Fruit fly (Drosophila melanogaster) whole organism, embryonic: Measurements from ENCODE around the gene eIF3d2.
A peak's percentile ranks its signal among the peaks of the same experiment; 100 is the strongest.

Experiments
- Adf1 ChIP-seq: fragments of 200-800 bp; sonication (Bioruptor generic); IDR thresholded peaks from 2 replicates; pipeline ENCODE4 v1.3.6; 2022; ENCODE audit warnings: missing biosample characterization, missing genetic modification characterization
- Asciz ChIP-seq: fragments of 200-800 bp; sonication (Bioruptor generic); optimal IDR thresholded peaks from 2 replicates; lab custom pipeline; 2017; ENCODE audit warnings: missing biosample characterization, mild to moderate bottlenecking, missing genetic modification characterization, missing genetic modification reagents
- Atf6 ChIP-seq: fragments of 200-800 bp; sonication (Bioruptor generic); IDR thresholded peaks from 2 replicates; pipeline ENCODE4 v1.3.6; 2022; ENCODE audit warnings: missing biosample characterization, missing genetic modification characterization
- BtbVII ChIP-seq: fragments of 200-800 bp; sonication (Bioruptor generic); optimal IDR thresholded peaks from 3 replicates; lab custom pipeline; 2017; ENCODE audit warnings: missing biosample characterization, mild to moderate bottlenecking, missing genetic modification characterization
- CG1024 ChIP-seq: fragments of 200-800 bp; sonication (Bioruptor generic); IDR thresholded peaks from 2 replicates; pipeline ENCODE4 v1.3.6; 2022; ENCODE audit warnings: missing biosample characterization, missing genetic modification characterization
- CG10366 ChIP-seq: fragments of 200-800 bp; sonication (Bioruptor generic); IDR thresholded peaks from 2 replicates; pipeline ENCODE4 v1.3.6; 2022; ENCODE audit warnings: missing biosample characterization, missing genetic modification characterization
- CG10431 ChIP-seq: fragments of 200-800 bp; sonication (Bioruptor generic); optimal IDR thresholded peaks from 3 replicates; lab custom pipeline; 2018; ENCODE audit warnings: missing biosample characterization, mild to moderate bottlenecking, missing genetic modification characterization
- CG13424 ChIP-seq: fragments of 200-800 bp; sonication (Bioruptor generic); optimal IDR thresholded peaks from 2 replicates; lab custom pipeline; 2019; ENCODE audit warnings: missing biosample characterization, mild to moderate bottlenecking, missing genetic modification characterization, moderate library complexity
- CG13775 ChIP-seq: fragments of 200-800 bp; sonication (Bioruptor generic); optimal IDR thresholded peaks from 3 replicates; lab custom pipeline; 2017; ENCODE audit warnings: missing biosample characterization, mild to moderate bottlenecking, missing genetic modification characterization
- CG14667 ChIP-seq: fragments of 200-800 bp; sonication (Bioruptor generic); IDR thresholded peaks from 2 replicates; pipeline ENCODE4 v1.3.6; 2022; ENCODE audit warnings: missing biosample characterization, missing genetic modification characterization
- CG15011 ChIP-seq: fragments of 200-800 bp; sonication (Bioruptor generic); optimal IDR thresholded peaks from 3 replicates; lab custom pipeline; 2018; ENCODE audit warnings: missing biosample characterization, mild to moderate bottlenecking, missing genetic modification characterization
- CG17568 ChIP-seq: fragments of 200-800 bp; sonication (Bioruptor generic); optimal IDR thresholded peaks from 2 replicates; lab custom pipeline; 2018; ENCODE audit warnings: missing biosample characterization, mild to moderate bottlenecking, missing genetic modification characterization, moderate library complexity
- CG1792 ChIP-seq: fragments of 200-800 bp; sonication (Bioruptor generic); optimal IDR thresholded peaks from 2 replicates; lab custom pipeline; 2016; ENCODE audit warnings: missing biosample characterization, missing genetic modification characterization
- CG2889 ChIP-seq: fragments of 200-800 bp; sonication (Bioruptor generic); IDR thresholded peaks from 3 replicates; pipeline ENCODE4 v1.3.6; 2022; ENCODE audit warnings: missing biosample characterization, missing genetic modification characterization
- CG30431 ChIP-seq: fragments of 200-800 bp; sonication (Bioruptor generic); optimal IDR thresholded peaks from 2 replicates; lab custom pipeline; 2017; ENCODE audit warnings: missing biosample characterization, missing genetic modification characterization
- CG3065 ChIP-seq: fragments of 200-800 bp; sonication (Bioruptor generic); optimal IDR thresholded peaks from 2 replicates; lab custom pipeline; 2016; ENCODE audit warnings: missing biosample characterization, missing genetic modification characterization
- CG32532 ChIP-seq: fragments of 200-800 bp; sonication (Bioruptor generic); IDR thresholded peaks from 2 replicates; pipeline ENCODE4 v1.3.6; 2022; ENCODE audit warnings: missing biosample characterization, missing genetic modification characterization
- CG4360 ChIP-seq: fragments of 200-800 bp; sonication (Bioruptor generic); IDR thresholded peaks from 2 replicates; pipeline ENCODE4 v1.3.6; 2022; ENCODE audit warnings: missing biosample characterization, missing genetic modification characterization
- CG5180 ChIP-seq: fragments of 200-800 bp; sonication (Bioruptor generic); optimal IDR thresholded peaks from 3 replicates; lab custom pipeline; 2017; ENCODE audit warnings: missing biosample characterization, missing genetic modification characterization, mild to moderate bottlenecking, moderate library complexity, missing genetic modification reagents
- CG6272 ChIP-seq: fragments of 200-800 bp; sonication (Bioruptor generic); IDR thresholded peaks from 2 replicates; pipeline ENCODE4 v1.3.6; 2022; ENCODE audit warnings: missing biosample characterization, missing genetic modification characterization
- CG6683 ChIP-seq: fragments of 200-800 bp; sonication (Bioruptor generic); optimal IDR thresholded peaks from 2 replicates; lab custom pipeline; 2017; ENCODE audit warnings: missing biosample characterization, mild to moderate bottlenecking, missing genetic modification characterization, missing genetic modification reagents
- CG6765 ChIP-seq: fragments of 200-800 bp; sonication (Bioruptor generic); optimal IDR thresholded peaks from 3 replicates; lab custom pipeline; 2017; ENCODE audit warnings: missing biosample characterization, mild to moderate bottlenecking, missing genetic modification characterization
- CG7987 ChIP-seq: fragments of 200-800 bp; sonication (Bioruptor generic); optimal IDR thresholded peaks from 2 replicates; lab custom pipeline; 2018; ENCODE audit warnings: missing biosample characterization, mild to moderate bottlenecking, missing genetic modification characterization, moderate library complexity
- CG8765 ChIP-seq: fragments of 200-800 bp; sonication (Bioruptor generic); IDR thresholded peaks from 2 replicates; pipeline ENCODE4 v1.3.6; 2022; ENCODE audit warnings: missing biosample characterization, missing genetic modification characterization
- CG9932 ChIP-seq: fragments of 200-800 bp; sonication (Bioruptor generic); IDR thresholded peaks from 2 replicates; pipeline ENCODE4 v1.3.6; 2022; ENCODE audit warnings: missing biosample characterization, missing genetic modification characterization
- Drgx ChIP-seq: fragments of 200-800 bp; sonication (Bioruptor generic); IDR thresholded peaks from 2 replicates; pipeline ENCODE4 v1.3.6; 2022; ENCODE audit warnings: missing biosample characterization, missing genetic modification characterization
- Ravus ChIP-seq: fragments of 200-800 bp; sonication (Bioruptor generic); IDR thresholded peaks from 2 replicates; pipeline ENCODE4 v1.3.6; 2022; ENCODE audit warnings: missing biosample characterization, missing genetic modification characterization
- Sry-δ ChIP-seq: fragments of 200-800 bp; sonication (Bioruptor generic); optimal IDR thresholded peaks from 2 replicates; lab custom pipeline; 2016; ENCODE audit warnings: missing biosample characterization, missing genetic modification characterization
- TFAM ChIP-seq: fragments of 200-800 bp; sonication (Bioruptor generic); optimal IDR thresholded peaks from 2 replicates; lab custom pipeline; 2017; ENCODE audit warnings: missing biosample characterization, missing genetic modification characterization, inconsistent platforms
- Xrp1 ChIP-seq: fragments of 200-800 bp; sonication (Bioruptor generic); IDR thresholded peaks from 2 replicates; pipeline ENCODE4 v1.3.6; 2022; ENCODE audit warnings: missing biosample characterization, missing genetic modification characterization
- ab ChIP-seq: fragments of 200-800 bp; sonication (Bioruptor generic); optimal IDR thresholded peaks from 2 replicates; lab custom pipeline; 2016; ENCODE audit warnings: missing biosample characterization, missing genetic modification characterization
- al ChIP-seq: fragments of 200-800 bp; sonication (Bioruptor generic); IDR thresholded peaks from 2 replicates; pipeline ENCODE4 v1.3.6; 2022; ENCODE audit warnings: missing biosample characterization, missing genetic modification characterization
- caup ChIP-seq: fragments of 200-800 bp; sonication (Bioruptor generic); optimal IDR thresholded peaks from 3 replicates; lab custom pipeline; 2017; ENCODE audit warnings: missing biosample characterization, mild to moderate bottlenecking, missing genetic modification characterization, moderate library complexity; ENCODE audit not compliant: severe bottlenecking
- crol ChIP-seq: fragments of 200-800 bp; sonication (Bioruptor generic); IDR thresholded peaks from 2 replicates; pipeline ENCODE4 v1.3.6; 2022; ENCODE audit warnings: missing biosample characterization, missing genetic modification characterization
- dm ChIP-seq: fragments of 200-800 bp; sonication (Bioruptor generic); optimal IDR thresholded peaks from 3 replicates; lab custom pipeline; 2016; ENCODE audit warnings: missing biosample characterization, missing genetic modification characterization
- en ChIP-seq: fragments of 200-800 bp; sonication (Bioruptor generic); optimal IDR thresholded peaks from 2 replicates; lab custom pipeline; 2016; ENCODE audit warnings: missing biosample characterization, missing genetic modification characterization
- eve ChIP-seq, 2 experiments: fragments of >200 bp; optimal IDR thresholded peaks; 2 replicates each; lab custom pipeline; 2017; ENCODE audit warnings: missing biosample characterization in 2 of 2, missing genetic modification characterization in 2 of 2
- fd64A ChIP-seq: fragments of 200-800 bp; sonication (Bioruptor generic); optimal IDR thresholded peaks from 3 replicates; lab custom pipeline; 2018; ENCODE audit warnings: missing biosample characterization, mild to moderate bottlenecking, missing genetic modification characterization
- fu2 ChIP-seq: fragments of 200-800 bp; sonication (Bioruptor generic); optimal IDR thresholded peaks from 2 replicates; lab custom pipeline; 2016; ENCODE audit warnings: missing biosample characterization, missing genetic modification characterization
- inv ChIP-seq: fragments of 200-800 bp; sonication (Bioruptor generic); IDR thresholded peaks from 2 replicates; pipeline ENCODE4 v1.3.6; 2022; ENCODE audit warnings: missing biosample characterization, missing genetic modification characterization; ENCODE audit not compliant: partially characterized antibody
- kah ChIP-seq: fragments of 200-800 bp; sonication (Bioruptor generic); optimal IDR thresholded peaks from 2 replicates; lab custom pipeline; 2018; ENCODE audit warnings: missing biosample characterization, mild to moderate bottlenecking, missing genetic modification characterization
- ken ChIP-seq: fragments of 200-800 bp; sonication (Bioruptor generic); IDR thresholded peaks from 3 replicates; pipeline ENCODE4 v1.3.6; 2022; ENCODE audit warnings: missing biosample characterization, missing genetic modification characterization
- lola ChIP-seq, 3 experiments: fragments of >200 bp in 2 of 3; fragments of 200-800 bp in 1 of 3; sonication (Bioruptor generic) in 1 of 3; optimal IDR thresholded peaks; 2 replicates each; lab custom pipeline; 2017 to 2019; ENCODE audit warnings: missing biosample characterization in 3 of 3, missing genetic modification characterization in 3 of 3, mild to moderate bottlenecking in 1 of 3, moderate library complexity in 1 of 3
- luna ChIP-seq: fragments of 200-800 bp; sonication (Bioruptor generic); optimal IDR thresholded peaks from 2 replicates; lab custom pipeline; 2016; ENCODE audit warnings: missing biosample characterization, missing genetic modification characterization
- nau ChIP-seq: fragments of 200-800 bp; sonication (Bioruptor generic); optimal IDR thresholded peaks from 3 replicates; lab custom pipeline; 2017; ENCODE audit warnings: missing biosample characterization, mild to moderate bottlenecking, missing genetic modification characterization, missing genetic modification reagents
- pfk ChIP-seq: fragments of 200-800 bp; sonication (Bioruptor generic); optimal IDR thresholded peaks from 2 replicates; lab custom pipeline; 2018; ENCODE audit warnings: missing biosample characterization, mild to moderate bottlenecking, missing genetic modification characterization, moderate library complexity
- pum ChIP-seq: fragments of 200-800 bp; sonication (Bioruptor generic); optimal IDR thresholded peaks from 2 replicates; lab custom pipeline; 2016; ENCODE audit warnings: missing biosample characterization, missing genetic modification characterization
- rib ChIP-seq: fragments of 200-800 bp; sonication (Bioruptor generic); IDR thresholded peaks from 2 replicates; pipeline ENCODE4 v1.3.6; 2022; ENCODE audit warnings: missing biosample characterization, missing genetic modification characterization
- sim ChIP-seq: fragments of 200-800 bp; sonication (Bioruptor generic); IDR thresholded peaks from 2 replicates; pipeline ENCODE4 v1.3.6; 2022; ENCODE audit warnings: missing biosample characterization, missing genetic modification characterization
- sima ChIP-seq: fragments of 200-800 bp; sonication (Bioruptor generic); optimal IDR thresholded peaks from 2 replicates; lab custom pipeline; 2016; ENCODE audit warnings: missing biosample characterization, missing genetic modification characterization
- wek ChIP-seq: fragments of 200-800 bp; sonication (Bioruptor generic); optimal IDR thresholded peaks from 3 replicates; lab custom pipeline; 2018; ENCODE audit warnings: missing biosample characterization, mild to moderate bottlenecking, missing genetic modification characterization, moderate library complexity

Gene eIF3d2

DNA sequence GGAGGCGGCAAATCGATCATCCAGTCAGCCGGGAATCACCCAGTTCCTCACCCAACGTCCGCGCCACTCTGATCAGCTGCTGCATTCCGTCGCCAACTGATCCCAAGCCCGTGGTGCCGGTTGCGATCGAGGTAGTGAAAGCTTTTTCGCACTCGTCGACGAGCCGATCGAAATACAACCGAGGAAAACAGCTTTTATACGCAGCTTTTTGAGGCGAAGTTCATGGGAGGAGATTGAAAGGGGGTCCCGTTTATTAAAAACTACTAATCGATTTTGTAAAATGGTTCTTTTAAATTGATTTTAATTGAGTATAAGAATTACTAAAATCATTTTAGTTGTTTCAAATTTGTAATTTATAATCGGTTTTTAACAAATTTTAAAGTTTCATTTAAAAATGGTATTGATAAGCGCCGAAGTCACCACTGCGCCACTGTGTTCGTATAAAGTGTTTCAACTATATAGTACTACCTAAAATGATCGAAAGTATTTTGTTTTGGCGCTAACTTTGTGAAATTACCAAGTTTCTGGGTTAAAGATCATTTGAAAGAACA is 26.6 kb upstream of the eIF3d2 start, which contains the start of gene CG4860 (continued):
- peak; percentile 66 for TF ChIP-seq CG3065 (GFP tag; lab: Kevin White, UChicago)
- TF ChIP-seq sim, result peak; percentile 57; the same call in 1 of the 2 replicates
- peak; percentile 89 for TF ChIP-seq CG10366 (GFP tag; lab: Robert Waterston, UW)
- no peak for TF ChIP-seq nau (GFP tag; lab: Kevin White, UChicago)
- peak; percentile 49 for TF ChIP-seq TFAM (GFP tag; lab: Kevin White, UChicago)
- TF ChIP-seq CG13775 (GFP tag; lab: Kevin White, UChicago), result peak; percentile 78
- peak; percentile 63 for TF ChIP-seq CG30431 (GFP tag; lab: Kevin White, UChicago)
- peak; percentile 84 for TF ChIP-seq caup (GFP tag; lab: Kevin White, UChicago)
- peak; percentile 40; the same call in 1 of the 2 replicates for TF ChIP-seq CG1024
- TF ChIP-seq CG14667, result peak; percentile 80
- no peak for TF ChIP-seq inv (GFP tag; lab: Robert Waterston, UW)
- TF ChIP-seq crol (GFP tag; lab: Robert Waterston, UW), result no peak
- no peak for TF ChIP-seq pfk (GFP tag; lab: Kevin White, UChicago)
- TF ChIP-seq CG6683, result no peak
- no peak for TF ChIP-seq CG4360 (GFP tag; lab: Robert Waterston, UW)
- peak; percentile 89 for TF ChIP-seq al
- no peak for TF ChIP-seq fd64A (GFP tag; lab: Kevin White, UChicago)
- TF ChIP-seq CG1792 (GFP tag; lab: Kevin White, UChicago), result peak; percentile 50
- TF ChIP-seq CG8765 (GFP tag; lab: Robert Waterston, UW), result peak; percentile 56; the same call in 1 of the 2 replicates
- peak in 1 of 3 experiments; percentile 71 for TF ChIP-seq lola (GFP tag; optimal IDR thresholded peaks at IDR 0.05; lab: Kevin White, UChicago)
- TF ChIP-seq CG15011 (GFP tag; lab: Kevin White, UChicago), result peak; percentile 63
- peak; percentile 40 for TF ChIP-seq Ravus (GFP tag; lab: Robert Waterston, UW)
- TF ChIP-seq CG10431, result no peak
- peak; percentile 71 for TF ChIP-seq BtbVII (GFP tag; lab: Kevin White, UChicago)
- peak; percentile 62 for TF ChIP-seq CG5180 (GFP tag; lab: Kevin White, UChicago)
- peak; percentile 62 for TF ChIP-seq CG7987 (GFP tag; lab: Kevin White, UChicago)
- peak; percentile 79 for TF ChIP-seq CG6765 (GFP tag; lab: Kevin White, UChicago)
- peak; percentile 87 for TF ChIP-seq ken (GFP tag; lab: Robert Waterston, UW)
- TF ChIP-seq Adf1 (GFP tag; lab: Robert Waterston, UW), result peak; percentile 69
- TF ChIP-seq CG9932 (GFP tag; lab: Robert Waterston, UW), result peak; percentile 95
- TF ChIP-seq CG2889 (GFP tag; lab: Robert Waterston, UW), result no peak
- TF ChIP-seq Drgx (GFP tag; lab: Robert Waterston, UW), result peak; percentile 88
- peak; percentile 70 for TF ChIP-seq luna (GFP tag; lab: Kevin White, UChicago)
- TF ChIP-seq en, result peak; percentile 72
- peak; percentile 73 for TF ChIP-seq ab (GFP tag; lab: Kevin White, UChicago)
- peak; percentile 43 for TF ChIP-seq wek (GFP tag; lab: Kevin White, UChicago)
- TF ChIP-seq CG13424, result peak; percentile 93
- TF ChIP-seq CG32532 (GFP tag; lab: Robert Waterston, UW), result peak; percentile 95
- TF ChIP-seq eve (GFP tag; optimal IDR thresholded peaks at IDR 0.05; lab: Kevin White, UChicago), result no peak
- peak; percentile 65 for TF ChIP-seq dm (GFP tag; lab: Kevin White, UChicago)
- peak; percentile 89 for TF ChIP-seq Atf6 (GFP tag; lab: Robert Waterston, UW)
- peak; percentile 34 for TF ChIP-seq Sry-δ (GFP tag; lab: Kevin White, UChicago)
- TF ChIP-seq Asciz, result no peak
- TF ChIP-seq CG6272 (GFP tag; lab: Robert Waterston, UW), result peak; percentile 80
- peak; percentile 86 for TF ChIP-seq fu2
- TF ChIP-seq sima (GFP tag; lab: Kevin White, UChicago), result peak; percentile 1
- TF ChIP-seq CG17568, result no peak
- TF ChIP-seq Xrp1 (GFP tag; lab: Robert Waterston, UW), result no peak; the same call in 1 of the 2 replicates
- TF ChIP-seq pum (GFP tag; lab: Kevin White, UChicago), result peak; percentile 84
- TF ChIP-seq rib, result peak; percentile 78
- TF ChIP-seq kah (GFP tag; lab: Kevin White, UChicago), result peak; percentile 63
